Fruit fly (Drosophila melanogaster): ENCODE data around the gene ush.

Gene ush

DNA sequence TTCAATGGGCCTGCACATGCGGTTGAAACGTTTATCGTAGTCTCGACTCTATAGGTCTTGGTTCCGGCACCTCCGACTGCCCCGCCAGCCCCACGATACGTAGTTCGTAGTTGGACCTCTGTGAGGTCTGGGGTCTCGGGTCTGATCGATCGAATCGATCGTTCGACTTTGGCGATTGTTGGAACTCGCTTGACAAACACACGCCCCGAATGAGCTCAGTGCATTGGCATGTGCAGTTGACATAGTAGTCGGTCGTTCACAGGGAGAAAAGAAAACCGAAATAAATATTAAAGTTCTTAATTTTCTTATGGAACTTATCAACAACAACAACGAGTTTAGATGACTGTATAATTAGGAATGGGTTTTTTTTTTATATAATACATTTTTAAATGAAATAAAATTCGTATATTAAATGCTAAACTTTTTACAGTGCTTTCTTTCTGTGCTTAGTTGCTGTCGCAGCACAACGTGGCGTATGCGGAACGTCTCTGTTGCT, 40.7 kb upstream of the ush start (continued):
- TF ChIP-seq schlank (tag; optimal IDR thresholded peaks at IDR 0.05) (no peak), Sry-δ (GFP tag; optimal IDR thresholded peaks at IDR 0.05) (no peak), MTF-1 (GFP tag; optimal IDR thresholded peaks at IDR 0.05; ENCODE audit: borderline replicate concordance) (no peak), CG6683 (GFP tag; optimal IDR thresholded peaks at IDR 0.05) (no peak), Pdp1 (GFP tag; optimal IDR thresholded peaks at IDR 0.05) (no peak), fu2 (GFP tag; optimal IDR thresholded peaks at IDR 0.05) (no peak), CG9609 (GFP tag; optimal IDR thresholded peaks at IDR 0.05) (no peak), twi (tag; optimal IDR thresholded peaks at IDR 0.05) (no peak), Rx (GFP tag; IDR thresholded peaks at IDR 0.05) (no peak), CG6654 (GFP tag; optimal IDR thresholded peaks at IDR 0.05) (no peak), ttk (GFP tag; IDR thresholded peaks at IDR 0.05) (no peak), Dbx (GFP tag; IDR thresholded peaks at IDR 0.05) (no peak), Vsx1 (GFP tag; optimal IDR thresholded peaks at IDR 0.05) (no peak), Elba2 (GFP tag; optimal IDR thresholded peaks at IDR 0.05) (no peak), CG14860 (GFP tag; IDR thresholded peaks at IDR 0.05; ENCODE audit: partially characterized antibody) (no peak), CG2889 (GFP tag; IDR thresholded peaks at IDR 0.05) (no peak), ATbp (GFP tag; optimal IDR thresholded peaks at IDR 0.05) (peak; percentile 31), Rfx (GFP tag; IDR thresholded peaks at IDR 0.05) (no peak), Gug (GFP tag; IDR thresholded peaks at IDR 0.05) (no peak), ind (GFP tag; optimal IDR thresholded peaks at IDR 0.05) (no peak), CG18262 (tag; optimal IDR thresholded peaks at IDR 0.05) (no peak), az2 (GFP tag; optimal IDR thresholded peaks at IDR 0.05) (peak; percentile 17), kah (GFP tag; optimal IDR thresholded peaks at IDR 0.05) (no peak), CG17829 (tag; optimal IDR thresholded peaks at IDR 0.05) (no peak), pzg (GFP tag; optimal IDR thresholded peaks at IDR 0.05) (no peak), CG1233 (GFP tag; optimal IDR thresholded peaks at IDR 0.05) (no peak), grau (tag; optimal IDR thresholded peaks at IDR 0.05) (no peak), Poxn (GFP tag; IDR thresholded peaks at IDR 0.05) (no peak), CG8359 (GFP tag; optimal IDR thresholded peaks at IDR 0.05; ENCODE audit: borderline replicate concordance) (no peak), slou (GFP tag; optimal IDR thresholded peaks at IDR 0.05) (no peak), sens (GFP tag) (peak; percentile 67), Xbp1 (GFP tag; optimal IDR thresholded peaks at IDR 0.05) (peak; percentile 8), Myb (GFP tag; optimal IDR thresholded peaks at IDR 0.05) (no peak), Ets65A (GFP tag) (peak; percentile 71), inv (GFP tag; IDR thresholded peaks at IDR 0.05; ENCODE audit: partially characterized antibody) (no peak), CG17568 (GFP tag; optimal IDR thresholded peaks at IDR 0.05) (no peak), tin (GFP tag; optimal IDR thresholded peaks at IDR 0.05) (no peak), so (GFP tag; IDR thresholded peaks at IDR 0.05) (0 out of 3 replicates have a peak, but pooled peaks have one; percentile 44), sob (GFP tag; IDR thresholded peaks at IDR 0.05) (no peak), bowl (GFP tag; IDR thresholded peaks at IDR 0.05) (no peak), mam (GFP tag; optimal IDR thresholded peaks at IDR 0.05) (no peak), CG18011 (GFP tag; optimal IDR thresholded peaks at IDR 0.05) (no peak), ato (GFP tag; IDR thresholded peaks at IDR 0.05; ENCODE audit: partially characterized antibody) (no peak), Lim3 (GFP tag; IDR thresholded peaks at IDR 0.05) (no peak), CG1832 (GFP tag; optimal IDR thresholded peaks at IDR 0.05) (no peak), NC2β (GFP tag; optimal IDR thresholded peaks at IDR 0.05) (no peak), Jarid2 (GFP tag; optimal IDR thresholded peaks at IDR 0.05) (no peak), vfl (GFP tag; optimal IDR thresholded peaks at IDR 0.05) (no peak), CG6854 (GFP tag; optimal IDR thresholded peaks at IDR 0.05) (no peak), CG18764 (GFP tag; optimal IDR thresholded peaks at IDR 0.05) (no peak), Antp (GFP tag; optimal IDR thresholded peaks at IDR 0.05) (no peak), cwo (GFP tag; optimal IDR thresholded peaks at IDR 0.05) (no peak)

All from whole organism, embryonic.